Worm (Caenorhabditis elegans) whole organism, young adult: ENCODE data around the gene C01F1.6.
A peak's percentile ranks its signal among the peaks of the same experiment; 100 is the strongest.

ENCODE experiments used
- C06A6.2 ChIP-seq: fragments of 200-800 bp; sonication (Bioruptor generic); conservative IDR thresholded peaks from 2 replicates; pipeline ENCODE4 v1.3.6; 2022; ENCODE audit warnings: missing genetic modification characterization, missing compliant biosample characterization
- D2030.7 ChIP-seq: fragments of 200-800 bp; sonication (Bioruptor generic); IDR thresholded peaks from 2 replicates; pipeline ENCODE4 v1.3.6; 2022; ENCODE audit warnings: missing genetic modification reagents, missing genetic modification characterization, missing compliant biosample characterization
- F33H1.4 ChIP-seq: fragments of 200-800 bp; sonication (Bioruptor generic); IDR thresholded peaks from 2 replicates; pipeline ENCODE4 v1.3.6; 2022; ENCODE audit warnings: missing genetic modification reagents, missing genetic modification characterization, missing compliant biosample characterization
- F37B4.10 ChIP-seq: fragments of 200-800 bp; sonication (Bioruptor generic); IDR thresholded peaks from 2 replicates; pipeline ENCODE4 v1.3.6; 2022; ENCODE audit warnings: missing genetic modification characterization, missing compliant biosample characterization
- F52B5.7 ChIP-seq: sonication (generic microtip); optimal IDR thresholded peaks from 2 replicates; lab custom pipeline; 2016; ENCODE audit warnings: mild to moderate bottlenecking, missing genetic modification characterization, missing compliant biosample characterization
- F57A8.1 ChIP-seq: fragments of 200-800 bp; sonication (Bioruptor generic); optimal IDR thresholded peaks from 2 replicates; lab custom pipeline; 2018; ENCODE audit warnings: mild to moderate bottlenecking, missing genetic modification characterization, moderate library complexity, missing compliant biosample characterization
- F57C9.4 ChIP-seq: sonication (generic microtip); optimal IDR thresholded peaks from 2 replicates; lab custom pipeline; 2017; ENCODE audit warnings: mild to moderate bottlenecking, missing genetic modification characterization, missing compliant biosample characterization
- K11D2.4 ChIP-seq: fragments of 200-800 bp; sonication (Bioruptor generic); IDR thresholded peaks from 2 replicates; pipeline ENCODE4 v1.3.6; 2022; ENCODE audit warnings: missing genetic modification reagents, missing genetic modification characterization, missing compliant biosample characterization
- K12H6.12 ChIP-seq: fragments of 200-800 bp; sonication (Bioruptor generic); optimal IDR thresholded peaks from 2 replicates; lab custom pipeline; 2018; ENCODE audit warnings: mild to moderate bottlenecking, missing genetic modification characterization, missing compliant biosample characterization
- Y67H2A.10 ChIP-seq: fragments of 200-800 bp; sonication (Bioruptor generic); conservative IDR thresholded peaks from 2 replicates; pipeline ENCODE4 v1.3.6; 2022; ENCODE audit warnings: missing genetic modification reagents, missing genetic modification characterization, missing compliant biosample characterization
- ZK185.1 ChIP-seq: sonication (generic microtip); optimal IDR thresholded peaks from 2 replicates; lab custom pipeline; 2016; ENCODE audit warnings: mild to moderate bottlenecking, missing genetic modification characterization, missing compliant biosample characterization; ENCODE audit not compliant: poor library complexity, severe bottlenecking
- athp-1 ChIP-seq: sonication (generic microtip); optimal IDR thresholded peaks from 2 replicates; lab custom pipeline; 2017; ENCODE audit warnings: mild to moderate bottlenecking, missing genetic modification characterization, missing compliant biosample characterization
- ceh-40 ChIP-seq: fragments of 200-800 bp; sonication (Bioruptor generic); IDR thresholded peaks from 2 replicates; pipeline ENCODE4 v1.3.6; 2022; ENCODE audit warnings: missing genetic modification characterization, missing compliant biosample characterization
- ceh-79 ChIP-seq: sonication (generic microtip); optimal IDR thresholded peaks from 2 replicates; lab custom pipeline; 2017; ENCODE audit warnings: mild to moderate bottlenecking, missing genetic modification characterization, missing compliant biosample characterization
- ceh-91 ChIP-seq: fragments of 200-800 bp; sonication (Bioruptor generic); IDR thresholded peaks from 2 replicates; pipeline ENCODE4 v1.3.6; 2022; ENCODE audit warnings: missing genetic modification reagents, missing genetic modification characterization, missing compliant biosample characterization
- chd-7 ChIP-seq: sonication (generic microtip); optimal IDR thresholded peaks from 2 replicates; lab custom pipeline; 2016; ENCODE audit warnings: mild to moderate bottlenecking, missing genetic modification characterization, moderate library complexity, missing compliant biosample characterization
- dox-1 ChIP-seq: fragments of 200-800 bp; sonication (Bioruptor generic); IDR thresholded peaks from 2 replicates; pipeline ENCODE4 v1.3.6; 2022; ENCODE audit warnings: missing genetic modification reagents, missing genetic modification characterization, missing compliant biosample characterization
- egl-18 ChIP-seq: fragments of 200-800 bp; sonication (Bioruptor generic); IDR thresholded peaks from 2 replicates; pipeline ENCODE4 v1.3.6; 2022; ENCODE audit warnings: missing genetic modification reagents, missing genetic modification characterization, missing compliant biosample characterization
- egl-44 ChIP-seq: fragments of 200-800 bp; sonication (Bioruptor generic); IDR thresholded peaks from 2 replicates; pipeline ENCODE4 v1.3.6; 2022; ENCODE audit warnings: missing genetic modification reagents, missing genetic modification characterization, missing compliant biosample characterization
- ets-4 ChIP-seq: fragments of 200-800 bp; sonication (Bioruptor generic); optimal IDR thresholded peaks from 2 replicates; lab custom pipeline; 2018; ENCODE audit warnings: mild to moderate bottlenecking, missing genetic modification characterization, missing compliant biosample characterization
- him-1 ChIP-seq: sonication (generic microtip); optimal IDR thresholded peaks from 2 replicates; lab custom pipeline; 2016; ENCODE audit warnings: missing genotype, missing genetic modification reagents, missing genetic modification characterization, missing compliant biosample characterization
- hmg-20 ChIP-seq: fragments of 200-800 bp; sonication (Bioruptor generic); IDR thresholded peaks from 2 replicates; pipeline ENCODE4 v1.3.6; 2022; ENCODE audit warnings: missing genetic modification reagents, missing genetic modification characterization, missing compliant biosample characterization
- let-607 ChIP-seq, 2 experiments: fragments of 200-800 bp in 1 of 2; sonication (Bioruptor generic) in 1 of 2; sonication (generic microtip) in 1 of 2; optimal IDR thresholded peaks; 2 replicates each; lab custom pipeline; 2016 to 2018; ENCODE audit warnings: mild to moderate bottlenecking in 2 of 2, missing compliant biosample characterization in 2 of 2, missing genetic modification characterization in 2 of 2, moderate library complexity in 2 of 2, missing genotype in 1 of 2
- lin-54 ChIP-seq: fragments of 200-800 bp; sonication (Bioruptor generic); optimal IDR thresholded peaks from 2 replicates; lab custom pipeline; 2018; ENCODE audit warnings: mild to moderate bottlenecking, missing genetic modification characterization, missing compliant biosample characterization
- lsl-1 ChIP-seq: fragments of 200-800 bp; sonication (Bioruptor generic); optimal IDR thresholded peaks from 2 replicates; lab custom pipeline; 2018; ENCODE audit warnings: mild to moderate bottlenecking, missing genetic modification characterization, moderate library complexity, missing compliant biosample characterization
- madf-10 ChIP-seq: sonication (generic microtip); optimal IDR thresholded peaks from 2 replicates; lab custom pipeline; 2016; ENCODE audit warnings: mild to moderate bottlenecking, missing genetic modification characterization, missing compliant biosample characterization
- madf-6 ChIP-seq: fragments of 200-800 bp; sonication (Bioruptor generic); IDR thresholded peaks from 2 replicates; pipeline ENCODE4 v1.3.6; 2022; ENCODE audit warnings: missing genetic modification reagents, missing genetic modification characterization, missing compliant biosample characterization
- madf-8 ChIP-seq: fragments of 200-800 bp; sonication (Bioruptor generic); conservative IDR thresholded peaks from 2 replicates; pipeline ENCODE4 v1.3.6; 2022; ENCODE audit warnings: missing genetic modification reagents, missing genetic modification characterization, missing compliant biosample characterization
- nhr-80 ChIP-seq: sonication (generic microtip); optimal IDR thresholded peaks from 2 replicates; lab custom pipeline; 2016; ENCODE audit warnings: missing genetic modification characterization, missing compliant biosample characterization
- nhr-90 ChIP-seq: sonication (generic microtip); optimal IDR thresholded peaks from 2 replicates; lab custom pipeline; 2016; ENCODE audit warnings: missing genotype, mild to moderate bottlenecking, missing genetic modification characterization, missing compliant biosample characterization
- rcor-1 ChIP-seq: fragments of 200-800 bp; sonication (Bioruptor generic); IDR thresholded peaks from 2 replicates; pipeline ENCODE4 v1.3.6; 2022; ENCODE audit warnings: missing genetic modification reagents, missing genetic modification characterization, missing compliant biosample characterization
- snpc-1.1 ChIP-seq: sonication (generic microtip); optimal IDR thresholded peaks from 2 replicates; lab custom pipeline; 2017; ENCODE audit warnings: missing genetic modification characterization, mild to moderate bottlenecking, missing compliant biosample characterization, antibody characterized with exemption, moderate library complexity, missing genotype, missing genetic modification reagents; ENCODE audit not compliant: insufficient read depth
- snpc-1.3 ChIP-seq: sonication (generic microtip); optimal IDR thresholded peaks from 2 replicates; lab custom pipeline; 2017; ENCODE audit warnings: missing genetic modification characterization, mild to moderate bottlenecking, missing compliant biosample characterization, antibody characterized with exemption, moderate library complexity, missing genotype, missing genetic modification reagents; ENCODE audit not compliant: insufficient read depth
- tbx-9 ChIP-seq: sonication (generic microtip); optimal IDR thresholded peaks from 2 replicates; lab custom pipeline; 2016; ENCODE audit warnings: borderline replicate concordance, missing genetic modification characterization, inconsistent platforms, missing compliant biosample characterization
- xnd-1 ChIP-seq: sonication (generic microtip); optimal IDR thresholded peaks from 2 replicates; lab custom pipeline; 2016; ENCODE audit warnings: missing genotype, missing genetic modification reagents, missing genetic modification characterization, missing compliant biosample characterization
- ztf-18 ChIP-seq: sonication (generic microtip); optimal IDR thresholded peaks from 2 replicates; lab custom pipeline; 2016; ENCODE audit warnings: missing genotype, mild to moderate bottlenecking, missing genetic modification characterization, missing compliant biosample characterization
- ztf-26 ChIP-seq: sonication (generic microtip); optimal IDR thresholded peaks from 2 replicates; lab custom pipeline; 2017; ENCODE audit warnings: missing genetic modification characterization, missing compliant biosample characterization
- ztf-3 ChIP-seq: fragments of 200-800 bp; sonication (Bioruptor generic); optimal IDR thresholded peaks from 2 replicates; lab custom pipeline; 2018; ENCODE audit warnings: mild to moderate bottlenecking, missing genetic modification characterization, missing compliant biosample characterization

C01F1.6 gene

DNA sequence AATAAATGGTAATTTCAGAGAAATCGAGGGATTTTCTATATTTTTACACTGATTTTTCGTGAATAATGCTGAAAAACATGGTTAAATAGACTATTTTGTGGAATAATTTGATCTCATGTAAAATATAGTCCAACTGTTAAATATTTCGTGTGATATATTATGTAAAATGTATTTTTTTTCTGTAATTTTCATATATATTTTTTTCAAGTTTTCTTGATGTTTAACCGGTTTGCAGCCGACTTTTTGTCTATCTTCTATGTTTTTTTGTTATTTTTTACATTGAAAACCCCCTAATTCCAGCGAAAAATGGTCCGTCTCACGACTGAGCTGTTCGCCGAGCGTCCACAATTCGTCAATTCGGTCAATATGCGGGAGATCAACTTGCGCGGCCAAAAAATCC is 36.0 kb upstream of the C01F1.6 start, which contains the start of gene mog-2 (continued):
- TF ChIP-seq F52B5.7 = no peak

DNA sequence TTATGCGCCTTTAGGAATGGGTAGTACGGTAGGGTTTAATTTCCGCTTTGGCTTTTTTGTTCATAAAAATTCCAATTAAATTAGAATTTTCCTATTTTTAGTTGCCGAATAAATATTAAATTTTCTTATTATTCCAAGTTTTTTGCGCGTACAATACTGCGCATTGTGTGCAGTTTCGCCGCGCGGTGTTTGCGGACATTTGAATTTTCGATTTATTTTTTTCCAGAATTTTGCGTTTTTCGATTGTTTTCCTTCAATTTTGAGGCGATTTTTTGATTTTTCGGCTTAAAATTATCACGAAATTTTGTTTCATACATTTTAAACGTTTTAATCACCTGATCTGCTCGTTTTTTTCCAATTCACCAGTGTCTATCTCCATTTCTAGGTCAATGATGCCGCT is 34.9 kb upstream of the C01F1.6 start, which contains the start of gene H20J04.6:
TSS of gene H20J04.6 (plus strand) at position 386 of the 400 bp plus-strand sequence.
- TF ChIP-seq athp-1 (no peak), K12H6.12 (no peak), snpc-1.3 (tag; lab: Kevin White, UChicago) (peak; percentile 10), tbx-9 (tag; lab: Kevin White, UChicago) (no peak), ceh-40 (GFP tag; lab: Robert Waterston, UW) (no peak), nhr-80 (tag; lab: Kevin White, UChicago) (no peak), chd-7 (tag; lab: Kevin White, UChicago) (no peak), Y67H2A.10 (no peak), ZK185.1 (tag; lab: Kevin White, UChicago) (no peak), F57A8.1 (no peak), egl-44 (no peak), egl-18 (GFP tag; lab: Robert Waterston, UW) (no peak), ztf-18 (tag; lab: Kevin White, UChicago) (no peak), nhr-90 (tag; lab: Kevin White, UChicago) (no peak), K11D2.4 (no peak), let-607 (tag; optimal IDR thresholded peaks at IDR 0.05; lab: Kevin White, UChicago) (no peak), lsl-1 (peak; percentile 19), madf-8 (no peak), F57C9.4 (no peak), ztf-3 (GFP tag; lab: Kevin White, UChicago) (no peak), C06A6.2 (GFP tag; lab: Robert Waterston, UW) (no peak), lin-54 (peak; percentile 13), ets-4 (no peak), madf-6 (peak; percentile 27; the same call in 1 of the 2 replicates)

DNA sequence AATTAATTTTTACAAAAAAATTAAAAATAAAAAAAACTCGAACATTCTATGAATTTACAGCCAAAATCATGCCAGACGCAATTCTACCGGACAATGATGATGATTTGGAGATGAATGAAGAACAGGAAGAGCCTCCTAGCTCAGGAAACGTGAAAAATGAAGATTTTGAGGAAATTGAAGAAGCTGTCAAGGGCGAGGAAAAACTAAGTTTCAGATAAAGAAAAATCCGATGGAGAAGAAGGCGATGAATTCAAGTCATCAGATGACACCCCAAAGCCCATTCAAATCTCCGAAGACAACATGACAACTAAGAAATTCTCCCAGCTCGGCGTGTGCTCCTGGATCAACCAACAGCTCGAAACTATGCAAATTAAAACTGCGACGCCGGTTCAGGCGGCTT is 33.8 kb upstream of the C01F1.6 start, which contains the start of gene Y52E8A.1:
TSS of gene Y52E8A.1 (plus strand) at position 301 of the 400 bp plus-strand sequence.
- no peak for TF ChIP-seq madf-10 (tag; lab: Kevin White, UChicago)
- no peak for TF ChIP-seq rcor-1
- TF ChIP-seq madf-6 = no peak
- no peak for TF ChIP-seq hmg-20
- TF ChIP-seq snpc-1.1 (tag; lab: Kevin White, UChicago) = no peak
- TF ChIP-seq dox-1 = no peak
- no peak for TF ChIP-seq F37B4.10 (GFP tag; lab: Robert Waterston, UW)

DNA sequence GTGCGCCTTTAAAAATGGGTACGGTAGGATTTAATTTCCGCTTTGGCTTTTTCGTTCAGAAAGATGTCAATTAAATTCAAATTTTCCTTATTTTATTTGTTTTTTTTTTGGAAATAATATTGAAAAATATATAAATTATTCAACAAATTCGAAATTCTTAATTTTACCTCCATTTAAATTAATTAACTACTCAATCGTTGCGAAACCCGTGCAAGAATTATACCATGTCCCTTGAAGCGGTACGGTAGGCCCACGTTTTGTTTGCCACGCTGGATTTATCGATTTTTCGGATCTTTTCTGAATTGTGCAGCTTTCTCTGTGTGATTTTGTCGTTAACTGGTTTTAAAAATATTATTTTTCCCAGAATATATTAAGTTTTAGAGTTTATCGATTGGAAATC is 32.4 kb upstream of the C01F1.6 start, which contains the start of gene Y52E8A.2:
TSS of gene Y52E8A.2 (plus strand) at position 382 of the 400 bp plus-strand sequence.
- peak; percentile 95 for TF ChIP-seq lsl-1
- no peak for TF ChIP-seq nhr-80 (tag; lab: Kevin White, UChicago)
- TF ChIP-seq F33H1.4 = peak; percentile 82
- TF ChIP-seq madf-10 (tag; lab: Kevin White, UChicago) = no peak
- peak; percentile 66 for TF ChIP-seq xnd-1
- TF ChIP-seq ceh-79 (tag; lab: Kevin White, UChicago) = no peak
- TF ChIP-seq him-1 (tag; lab: Kevin White, UChicago) = no peak
- TF ChIP-seq athp-1 = no peak
- TF ChIP-seq ceh-91 (GFP tag; lab: Robert Waterston, UW) = peak; percentile 47
- peak; percentile 73 for TF ChIP-seq madf-8
- TF ChIP-seq ztf-26 (tag; lab: Kevin White, UChicago) = no peak
- peak; percentile 73; the same call in 1 of the 2 replicates for TF ChIP-seq madf-6
- peak; percentile 37; the same call in 1 of the 2 replicates for TF ChIP-seq D2030.7
